Worm (Caenorhabditis elegans) whole organism, early embryonic: ENCODE results near the gene lbp-1.

Experiments used
- B0310.2 ChIP-seq: sonication (generic microtip); optimal IDR thresholded peaks from 2 replicates; lab custom pipeline; 2016; ENCODE audit warnings: mild to moderate bottlenecking, missing genetic modification characterization, missing compliant biosample characterization
- ama-1 ChIP-seq: fragments of 150-350 bp; optimal IDR thresholded peaks from 2 replicates; lab custom pipeline; 2014
- flt-1 ChIP-seq: fragments of 200-800 bp; sonication (Bioruptor generic); IDR thresholded peaks from 2 replicates; pipeline ENCODE4 v1.3.6; 2022; ENCODE audit warnings: missing genetic modification characterization, missing compliant biosample characterization
- scrt-1 ChIP-seq: fragments of 200-800 bp; sonication (Bioruptor generic); IDR thresholded peaks from 2 replicates; pipeline ENCODE4 v1.3.6; 2022; ENCODE audit warnings: missing genetic modification characterization, missing compliant biosample characterization
- sea-1 ChIP-seq: fragments of 200-800 bp; sonication (Bioruptor generic); conservative IDR thresholded peaks from 2 replicates; pipeline ENCODE4 v1.3.6; 2022; ENCODE audit warnings: missing genetic modification characterization, missing compliant biosample characterization
- tbx-37 ChIP-seq: fragments of 200-800 bp; sonication (Bioruptor generic); conservative IDR thresholded peaks from 2 replicates; pipeline ENCODE4 v1.3.6; 2022; ENCODE audit warnings: missing genetic modification reagents, missing genetic modification characterization, missing compliant biosample characterization
- tra-4 ChIP-seq: sonication (generic microtip); optimal IDR thresholded peaks from 2 replicates; lab custom pipeline; 2017; ENCODE audit warnings: missing genetic modification characterization, missing compliant biosample characterization

- no peak for TF ChIP-seq B0310.2 (tag; lab: Kevin White, UChicago)
- TF ChIP-seq ama-1 (lab: Kevin White, UChicago) = no peak
- TF ChIP-seq tra-4 (tag; lab: Kevin White, UChicago) = no peak
- TF ChIP-seq flt-1 = no peak
- TF ChIP-seq sea-1 (GFP tag; lab: Robert Waterston, UW) = no peak
- no peak for TF ChIP-seq scrt-1 (GFP tag; lab: Robert Waterston, UW)
- TF ChIP-seq tbx-37 = no peak
Observed at ce11 chrX:3300582-3300981, 41.6 kb downstream of the lbp-1 start.
